Fruit fly (Drosophila melanogaster): Measurements from ENCODE around the gene SPE.
A peak's percentile ranks its signal among the peaks of the same experiment; 100 is the strongest.

The SPE gene

DNA sequence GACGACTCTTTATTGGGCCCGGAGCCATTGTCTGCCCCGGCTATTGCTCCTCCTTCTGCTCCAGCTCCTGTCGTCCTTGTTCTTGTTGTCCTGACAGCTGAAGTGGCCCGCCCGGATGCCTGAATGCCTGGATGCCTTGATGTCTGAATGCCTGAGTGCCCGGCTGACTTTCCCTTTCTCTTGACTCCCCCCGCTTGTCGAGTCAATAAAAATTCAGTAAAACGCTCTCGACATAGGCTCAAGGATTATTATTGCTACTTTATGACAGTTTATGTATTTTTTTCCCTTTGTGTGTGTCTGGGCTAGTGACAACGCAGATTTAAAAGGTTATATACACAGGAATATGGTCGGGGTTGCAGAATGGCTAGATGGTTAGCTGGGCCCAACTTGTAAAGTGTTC, 36.2 kb upstream of the SPE start:
- TF ChIP-seq CG17359 (tag; optimal IDR thresholded peaks at IDR 0.05): no peak
- no peak for TF ChIP-seq CG6175 (GFP tag; IDR thresholded peaks at IDR 0.05)
- TF ChIP-seq crol (GFP tag; IDR thresholded peaks at IDR 0.05): peak; percentile 48; the same call in 1 of the 2 replicates
- peak; percentile 90 for TF ChIP-seq abd-A (tag; optimal IDR thresholded peaks at IDR 0.05)
- peak; percentile 15 for TF ChIP-seq CG13894 (tag; optimal IDR thresholded peaks at IDR 0.05)
- TF ChIP-seq Ets65A (GFP tag): peak; percentile 63
- no peak for TF ChIP-seq CG16815 (GFP tag; optimal IDR thresholded peaks at IDR 0.05)
- peak; percentile 32 for TF ChIP-seq Med (GFP tag)

DNA sequence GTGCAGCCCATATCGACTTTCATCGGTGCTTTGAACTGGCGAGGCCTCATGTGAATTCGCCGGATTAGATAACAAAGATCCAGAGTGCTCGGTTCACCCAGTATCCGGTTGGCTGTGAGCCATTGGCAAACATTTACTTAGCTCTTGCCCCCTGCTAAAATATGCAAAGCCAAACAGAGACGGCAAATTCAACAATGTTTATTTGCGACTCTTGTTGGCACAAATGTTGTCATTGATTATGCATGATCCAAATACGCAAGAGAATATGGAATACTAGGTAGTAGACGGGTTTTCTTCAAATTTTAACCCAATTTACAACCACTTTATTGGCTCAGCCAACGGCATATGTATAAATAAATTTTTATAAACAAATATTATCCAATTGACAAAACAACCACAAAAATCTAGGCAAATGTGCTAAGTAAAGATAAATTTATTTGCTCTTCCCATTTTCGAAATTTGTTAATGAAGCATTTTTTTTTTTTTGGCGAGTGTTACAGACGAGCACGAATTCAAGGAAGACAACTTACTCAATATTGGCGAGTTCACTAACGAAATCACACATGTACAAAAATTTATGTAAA, 33.4 kb upstream of the SPE start:
- TF ChIP-seq CG1602 (GFP tag; optimal IDR thresholded peaks at IDR 0.05): peak; percentile 1
- peak; percentile 75 for TF ChIP-seq Fer3 (tag; optimal IDR thresholded peaks at IDR 0.05)
- TF ChIP-seq CG2202 (tag; optimal IDR thresholded peaks at IDR 0.05): no peak
- peak; percentile 63 for TF ChIP-seq maf-S (GFP tag; optimal IDR thresholded peaks at IDR 0.05)
- peak; percentile 68; the same call in 1 of the 2 replicates for TF ChIP-seq CG32532 (GFP tag; IDR thresholded peaks at IDR 0.05)
- peak; percentile 64 for TF ChIP-seq CG4854 (GFP tag; optimal IDR thresholded peaks at IDR 0.05)
- TF ChIP-seq HLH4C (GFP tag; IDR thresholded peaks at IDR 0.05; ENCODE audit: partially characterized antibody): no peak
- TF ChIP-seq CG30020 (tag; optimal IDR thresholded peaks at IDR 0.05): no peak
- TF ChIP-seq hth (optimal IDR thresholded peaks at IDR 0.05): no peak
- no peak for TF ChIP-seq CG1024 (GFP tag; IDR thresholded peaks at IDR 0.05)
- peak; percentile 27 for TF ChIP-seq unpg (GFP tag; optimal IDR thresholded peaks at IDR 0.05)
- no peak for TF ChIP-seq sim (GFP tag; IDR thresholded peaks at IDR 0.05)
- TF ChIP-seq org-1 (GFP tag; optimal IDR thresholded peaks at IDR 0.05): peak; percentile 56
- TF ChIP-seq CG15073 (GFP tag; optimal IDR thresholded peaks at IDR 0.05): no peak
- peak; percentile 84 for TF ChIP-seq CG13296 (GFP tag; optimal IDR thresholded peaks at IDR 0.05)
- TF ChIP-seq CG14667 (GFP tag; IDR thresholded peaks at IDR 0.05): peak; percentile 13; the same call in 1 of the 2 replicates
- peak; percentile 67; the same call in 2 of the 3 replicates for TF ChIP-seq CG6175 (GFP tag; IDR thresholded peaks at IDR 0.05)
- peak; percentile 59 for TF ChIP-seq crc (GFP tag; optimal IDR thresholded peaks at IDR 0.05)
- TF ChIP-seq CG2889 (GFP tag; IDR thresholded peaks at IDR 0.05): no peak
- peak; percentile 76 for TF ChIP-seq CoRest (tag; optimal IDR thresholded peaks at IDR 0.05)
- no peak for TF ChIP-seq CG6791 (GFP tag; IDR thresholded peaks at IDR 0.05; ENCODE audit: partially characterized antibody)
- TF ChIP-seq CG12659 (GFP tag; optimal IDR thresholded peaks at IDR 0.05): peak; percentile 77
- peak in 1 of 2 experiments; percentile 7 for TF ChIP-seq Eip74EF (GFP tag; optimal IDR thresholded peaks at IDR 0.05)
- TF ChIP-seq Dp (GFP tag; optimal IDR thresholded peaks at IDR 0.05): no peak
- peak in 1 of 2 experiments; percentile 33 for TF ChIP-seq chif (GFP tag; optimal IDR thresholded peaks at IDR 0.05)
- TF ChIP-seq Sox100B (GFP tag; optimal IDR thresholded peaks at IDR 0.05): peak; percentile 20
- no peak for TF ChIP-seq CG17912 (GFP tag; optimal IDR thresholded peaks at IDR 0.05)
- TF ChIP-seq CG14014 (GFP tag; IDR thresholded peaks at IDR 0.05): peak; percentile 69; the same call in 1 of the 2 replicates
- no peak for TF ChIP-seq Dref (GFP tag; IDR thresholded peaks at IDR 0.05)
- TF ChIP-seq nau (GFP tag; optimal IDR thresholded peaks at IDR 0.05): peak; percentile 81
- TF ChIP-seq CG4617 (GFP tag; optimal IDR thresholded peaks at IDR 0.05; ENCODE audit: borderline replicate concordance): no peak
- TF ChIP-seq Ets65A (GFP tag): peak; percentile 66
- peak; percentile 51 for TF ChIP-seq her (GFP tag; optimal IDR thresholded peaks at IDR 0.05)
- peak; percentile 25 for TF ChIP-seq CG12744 (GFP tag; optimal IDR thresholded peaks at IDR 0.05)
- TF ChIP-seq Max (GFP tag; optimal IDR thresholded peaks at IDR 0.05): no peak
- peak; percentile 1 for TF ChIP-seq CG4424 (GFP tag; optimal IDR thresholded peaks at IDR 0.05)
- TF ChIP-seq gt (GFP tag; IDR thresholded peaks at IDR 0.05): no peak
- peak; percentile 2 for TF ChIP-seq Mes4 (GFP tag; optimal IDR thresholded peaks at IDR 0.05)
- no peak for TF ChIP-seq CG16815 (GFP tag; optimal IDR thresholded peaks at IDR 0.05)
- peak; percentile 34; the same call in 1 of the 2 replicates for TF ChIP-seq lmd (GFP tag; IDR thresholded peaks at IDR 0.05)
- TF ChIP-seq ac (GFP tag; optimal IDR thresholded peaks at IDR 0.05): no peak
- TF ChIP-seq Hr78 (GFP tag; optimal IDR thresholded peaks at IDR 0.05): no peak
- TF ChIP-seq Dip2 (GFP tag; IDR thresholded peaks at IDR 0.05): no peak
